Worm (Caenorhabditis elegans) whole organism, early embryonic: ENCODE results near the gene F55A4.3.
A peak's percentile ranks its signal among the peaks of the same experiment; 100 is the strongest.

ENCODE experiments used
- B0310.2 ChIP-seq: sonication (generic microtip); optimal IDR thresholded peaks from 2 replicates; lab custom pipeline; 2016; ENCODE audit warnings: mild to moderate bottlenecking, missing genetic modification characterization, missing compliant biosample characterization
- F13C5.2 ChIP-seq: sonication (generic microtip); optimal IDR thresholded peaks from 2 replicates; lab custom pipeline; 2017; ENCODE audit warnings: mild to moderate bottlenecking, missing genetic modification characterization, inconsistent platforms, missing compliant biosample characterization
- aly-1 ChIP-seq: sonication (generic microtip); optimal IDR thresholded peaks from 2 replicates; lab custom pipeline; 2016; ENCODE audit warnings: missing genetic modification characterization, missing compliant biosample characterization
- ama-1 ChIP-seq: fragments of 150-350 bp; optimal IDR thresholded peaks from 2 replicates; lab custom pipeline; 2014
- ceh-13 ChIP-seq: fragments of 200-800 bp; sonication (Bioruptor generic); optimal IDR thresholded peaks from 2 replicates; lab custom pipeline; 2018; ENCODE audit warnings: mild to moderate bottlenecking, missing genetic modification characterization, missing compliant biosample characterization
- ceh-36 ChIP-seq: sonication (generic microtip); optimal IDR thresholded peaks from 2 replicates; lab custom pipeline; 2016; ENCODE audit warnings: missing genetic modification characterization, inconsistent platforms, missing compliant biosample characterization
- ets-7 ChIP-seq: sonication (generic microtip); optimal IDR thresholded peaks from 2 replicates; lab custom pipeline; 2016; ENCODE audit warnings: missing genotype, missing genetic modification characterization, missing compliant biosample characterization
- flt-1 ChIP-seq: fragments of 200-800 bp; sonication (Bioruptor generic); IDR thresholded peaks from 2 replicates; pipeline ENCODE4 v1.3.6; 2022; ENCODE audit warnings: missing genetic modification characterization, missing compliant biosample characterization
- hmbx-1 ChIP-seq: sonication (generic microtip); optimal IDR thresholded peaks from 2 replicates; lab custom pipeline; 2016; ENCODE audit warnings: mild to moderate bottlenecking, missing genetic modification characterization, missing compliant biosample characterization
- hmg-4 ChIP-seq: fragments of 200-800 bp; sonication (Bioruptor generic); optimal IDR thresholded peaks from 2 replicates; lab custom pipeline; 2018; ENCODE audit warnings: mild to moderate bottlenecking, missing genetic modification characterization, missing compliant biosample characterization
- hnd-1 ChIP-seq: sonication (generic microtip); optimal IDR thresholded peaks from 2 replicates; lab custom pipeline; 2016; ENCODE audit warnings: missing genetic modification characterization, missing compliant biosample characterization
- pes-1 ChIP-seq: fragments of 200-800 bp; sonication (Bioruptor generic); IDR thresholded peaks from 2 replicates; pipeline ENCODE4 v1.3.6; 2022; ENCODE audit warnings: missing genetic modification reagents, missing genetic modification characterization, missing compliant biosample characterization
- scrt-1 ChIP-seq: fragments of 200-800 bp; sonication (Bioruptor generic); IDR thresholded peaks from 2 replicates; pipeline ENCODE4 v1.3.6; 2022; ENCODE audit warnings: missing genetic modification characterization, missing compliant biosample characterization
- sea-1 ChIP-seq: fragments of 200-800 bp; sonication (Bioruptor generic); conservative IDR thresholded peaks from 2 replicates; pipeline ENCODE4 v1.3.6; 2022; ENCODE audit warnings: missing genetic modification characterization, missing compliant biosample characterization
- tbx-11 ChIP-seq: fragments of 200-800 bp; sonication (Bioruptor generic); IDR thresholded peaks from 2 replicates; pipeline ENCODE4 v1.3.6; 2022; ENCODE audit warnings: missing genetic modification characterization, missing compliant biosample characterization
- tbx-37 ChIP-seq: fragments of 200-800 bp; sonication (Bioruptor generic); conservative IDR thresholded peaks from 2 replicates; pipeline ENCODE4 v1.3.6; 2022; ENCODE audit warnings: missing genetic modification reagents, missing genetic modification characterization, missing compliant biosample characterization
- tra-4 ChIP-seq: sonication (generic microtip); optimal IDR thresholded peaks from 2 replicates; lab custom pipeline; 2017; ENCODE audit warnings: missing genetic modification characterization, missing compliant biosample characterization

F55A4.3 gene

DNA sequence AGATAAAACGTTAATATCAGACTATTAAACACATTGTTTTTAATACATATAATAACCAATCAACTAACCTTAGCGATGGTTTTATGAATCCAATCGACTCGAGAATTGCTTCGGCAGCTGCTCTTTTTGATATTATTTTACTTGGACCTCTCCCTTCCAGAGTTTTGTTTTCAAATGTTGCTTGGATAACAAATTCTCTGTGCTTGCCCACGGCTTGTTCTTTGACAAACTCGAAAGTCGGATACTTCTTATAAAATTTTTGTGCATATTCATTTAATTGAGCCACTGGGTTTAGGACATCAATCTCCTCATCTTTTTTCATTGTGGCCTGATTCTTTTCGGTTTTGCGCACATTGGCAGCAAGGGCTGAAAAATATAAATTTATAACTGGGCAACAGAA is at the start of gene F55A4.3:
TSS of gene F55A4.3 (minus strand) at position 101 of the 400 bp plus-strand sequence.
- TF ChIP-seq ets-7 (tag; lab: Kevin White, UChicago), result no peak
- TF ChIP-seq hmbx-1 (tag; lab: Kevin White, UChicago), result no peak
- TF ChIP-seq ceh-13 (GFP tag; lab: Kevin White, UChicago), result no peak
- no peak for TF ChIP-seq pes-1 (GFP tag; lab: Robert Waterston, UW)
- no peak for TF ChIP-seq flt-1 (GFP tag; lab: Robert Waterston, UW)
- no peak for TF ChIP-seq ceh-36 (tag; lab: Kevin White, UChicago)

DNA sequence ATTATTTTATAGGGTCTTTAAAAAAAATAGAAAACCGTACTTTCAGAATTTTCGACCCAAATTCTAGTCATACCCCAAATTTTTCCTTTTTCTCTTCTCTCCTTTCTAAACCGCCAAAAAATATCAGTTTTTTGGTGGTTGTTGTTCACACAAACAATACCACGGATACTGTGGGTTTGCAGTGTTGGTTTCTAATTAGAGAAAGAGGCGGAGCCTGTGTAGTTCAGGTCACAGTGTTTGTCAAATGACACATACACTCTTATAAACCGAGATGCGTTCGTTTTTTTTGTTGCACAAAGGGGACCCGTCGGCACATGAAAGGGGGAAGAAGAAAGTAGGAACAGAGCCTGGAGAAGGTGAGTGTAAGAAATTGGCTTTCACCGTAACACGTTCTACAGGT is 47.2 kb upstream of the F55A4.3 start, which contains the start of gene lim-6:
TSS of gene lim-6 (plus strand) at position 301 of the 400 bp plus-strand sequence.
- no peak for TF ChIP-seq ceh-13 (GFP tag; lab: Kevin White, UChicago)
- no peak for TF ChIP-seq flt-1 (GFP tag; lab: Robert Waterston, UW)
- no peak for TF ChIP-seq ama-1 (lab: Kevin White, UChicago)
- TF ChIP-seq tra-4, result no peak
- TF ChIP-seq tbx-37 (GFP tag; lab: Robert Waterston, UW), result no peak
- no peak for TF ChIP-seq B0310.2
- no peak for TF ChIP-seq scrt-1 (GFP tag; lab: Robert Waterston, UW)
- TF ChIP-seq aly-1 (tag; lab: Kevin White, UChicago), result no peak
- TF ChIP-seq hmbx-1 (tag; lab: Kevin White, UChicago), result no peak
- no peak for TF ChIP-seq pes-1 (GFP tag; lab: Robert Waterston, UW)
- no peak for TF ChIP-seq hmg-4

DNA sequence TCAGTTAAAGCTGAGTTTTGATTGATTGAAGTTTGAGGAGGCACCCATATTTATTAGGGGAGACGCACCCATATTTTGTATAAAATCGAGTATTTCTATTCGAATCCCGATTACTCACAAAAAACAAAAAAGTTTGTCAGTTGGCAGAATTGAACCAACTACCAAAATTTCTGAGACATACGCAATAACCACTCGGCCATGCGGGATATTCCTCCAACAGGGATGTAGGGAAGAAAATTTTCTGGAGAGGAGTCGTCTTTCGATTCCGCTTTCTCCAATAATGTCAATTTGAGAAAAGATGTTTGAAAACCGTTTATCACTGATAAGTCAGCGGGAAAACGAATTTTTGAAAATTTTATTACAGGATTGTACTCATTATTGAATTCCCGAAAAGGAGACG is 45.7 kb upstream of the F55A4.3 start:
- peak; percentile 48; the same call in 1 of the 2 replicates for TF ChIP-seq tbx-37 (GFP tag; lab: Robert Waterston, UW)

DNA sequence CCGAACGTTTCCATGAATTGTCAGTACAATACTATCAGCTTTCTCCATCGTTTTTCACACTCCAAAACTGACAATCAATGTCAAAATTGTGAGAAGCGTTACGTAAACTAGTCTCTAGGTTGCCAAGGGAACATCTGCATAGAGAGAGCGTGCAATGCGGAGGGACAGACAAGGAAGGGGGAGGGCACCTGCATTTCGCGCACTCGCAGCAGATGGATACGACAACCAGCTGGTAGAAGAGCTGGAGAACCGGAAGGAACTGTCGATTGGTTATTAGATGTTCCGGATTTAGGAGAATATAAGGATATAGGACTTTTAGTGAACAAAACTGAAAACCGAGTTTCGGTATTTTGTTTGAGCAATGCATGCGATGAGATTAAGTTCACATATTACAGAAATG is 44.1 kb upstream of the F55A4.3 start, which contains the start of gene mksr-1:
TSS of gene mksr-1 (minus strand) at position 144 of the 400 bp plus-strand sequence.
- TF ChIP-seq tra-4 (no peak), ets-7 (tag; lab: Kevin White, UChicago) (peak; percentile 78)

DNA sequence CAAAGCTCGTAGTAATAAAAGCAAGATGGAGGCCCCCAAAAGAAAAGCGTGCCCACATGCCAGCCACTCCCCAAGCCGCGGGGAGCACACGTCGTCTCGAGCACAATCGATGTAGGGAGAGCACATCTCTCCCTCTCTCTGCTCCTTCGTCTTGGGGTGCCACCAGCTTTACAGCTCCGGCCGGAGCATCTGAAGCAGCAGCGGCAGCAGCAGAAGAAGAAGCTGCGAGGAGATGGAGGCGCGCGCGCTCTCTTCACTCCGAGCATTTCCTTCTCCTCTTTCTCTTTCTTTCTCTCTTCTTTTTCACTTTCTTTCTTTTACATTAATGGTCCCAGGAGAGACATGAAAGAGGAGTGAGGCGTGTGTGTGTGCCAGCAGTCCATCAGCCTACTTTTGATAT is 39.2 kb upstream of the F55A4.3 start:
- TF ChIP-seq hmg-4, result peak; percentile 40
- TF ChIP-seq ceh-13 (GFP tag; lab: Kevin White, UChicago), result no peak
- TF ChIP-seq hmbx-1 (tag; lab: Kevin White, UChicago), result no peak
- TF ChIP-seq scrt-1 (GFP tag; lab: Robert Waterston, UW), result no peak
- peak; percentile 45 for TF ChIP-seq F13C5.2 (tag; lab: Kevin White, UChicago)
- TF ChIP-seq hnd-1, result no peak
- no peak for TF ChIP-seq ets-7 (tag; lab: Kevin White, UChicago)
- TF ChIP-seq sea-1 (GFP tag; lab: Robert Waterston, UW), result no peak

DNA sequence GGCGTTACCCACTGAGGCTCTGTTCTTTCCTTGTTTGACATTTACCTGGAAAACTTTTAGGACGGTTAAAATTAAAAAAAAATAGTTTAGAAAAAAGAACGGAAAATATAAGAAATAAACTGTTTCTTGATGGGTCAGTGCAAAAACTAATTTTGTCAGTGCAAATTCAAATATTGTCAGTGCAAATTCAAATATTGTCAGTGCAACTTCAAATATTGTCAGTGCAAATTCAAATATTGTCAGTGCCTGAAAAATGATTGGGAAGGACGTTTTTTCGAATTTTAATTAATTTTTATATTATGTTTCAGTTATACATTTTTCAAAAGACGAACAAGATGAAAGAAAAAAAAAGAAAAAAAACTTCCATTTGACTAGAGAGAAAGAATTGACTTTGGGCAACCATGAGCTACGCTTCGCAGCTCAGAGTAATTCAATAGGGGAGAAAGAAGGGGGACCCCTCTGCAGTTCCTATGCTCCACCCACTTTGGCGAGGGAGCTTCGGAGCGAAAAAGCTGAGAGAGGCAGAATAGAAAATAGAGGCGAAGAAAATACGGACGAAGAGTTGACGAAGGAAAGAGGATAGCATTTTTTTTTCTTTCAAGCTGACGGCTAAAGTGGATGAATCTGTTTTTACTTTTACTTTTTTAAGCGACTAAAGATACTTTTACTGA is 37.6 kb upstream of the F55A4.3 start, which contains the start of gene unc-1:
TSS of gene unc-1 (minus strand) at position 51 of the 671 bp plus-strand sequence.
- TF ChIP-seq tbx-37 (GFP tag; lab: Robert Waterston, UW), result no peak
- 0 out of 2 replicates have a peak, but pooled peaks have one; percentile 20 for TF ChIP-seq scrt-1 (GFP tag; lab: Robert Waterston, UW)

DNA sequence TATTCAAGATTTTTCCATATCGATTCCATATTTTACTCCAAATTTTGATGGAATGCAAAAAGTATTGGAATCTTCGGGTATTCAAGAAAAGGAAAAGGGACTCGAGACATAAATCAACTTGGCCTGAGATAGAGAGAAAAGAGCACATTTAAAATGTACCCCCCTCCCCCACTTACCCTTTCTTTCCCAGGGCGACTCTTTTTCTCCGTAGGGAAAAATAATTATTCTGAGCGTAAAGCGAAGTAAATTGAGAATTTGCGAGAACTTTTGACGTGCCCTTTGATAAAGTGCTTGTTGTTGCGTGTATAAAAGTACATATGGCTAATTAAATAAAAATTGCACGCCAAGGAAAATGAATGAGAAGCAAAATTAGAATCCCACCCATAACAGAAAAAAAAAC is 35.8 kb upstream of the F55A4.3 start:
- TF ChIP-seq hmg-4 (no peak), tbx-11 (GFP tag; lab: Robert Waterston, UW) (no peak), aly-1 (tag; lab: Kevin White, UChicago) (no peak), sea-1 (GFP tag; lab: Robert Waterston, UW) (no peak), flt-1 (GFP tag; lab: Robert Waterston, UW) (no peak), tbx-37 (GFP tag; lab: Robert Waterston, UW) (no peak), ceh-36 (tag; lab: Kevin White, UChicago) (no peak), B0310.2 (no peak), hnd-1 (no peak), ets-7 (tag; lab: Kevin White, UChicago) (no peak), hmbx-1 (tag; lab: Kevin White, UChicago) (no peak), F13C5.2 (tag; lab: Kevin White, UChicago) (no peak)

DNA sequence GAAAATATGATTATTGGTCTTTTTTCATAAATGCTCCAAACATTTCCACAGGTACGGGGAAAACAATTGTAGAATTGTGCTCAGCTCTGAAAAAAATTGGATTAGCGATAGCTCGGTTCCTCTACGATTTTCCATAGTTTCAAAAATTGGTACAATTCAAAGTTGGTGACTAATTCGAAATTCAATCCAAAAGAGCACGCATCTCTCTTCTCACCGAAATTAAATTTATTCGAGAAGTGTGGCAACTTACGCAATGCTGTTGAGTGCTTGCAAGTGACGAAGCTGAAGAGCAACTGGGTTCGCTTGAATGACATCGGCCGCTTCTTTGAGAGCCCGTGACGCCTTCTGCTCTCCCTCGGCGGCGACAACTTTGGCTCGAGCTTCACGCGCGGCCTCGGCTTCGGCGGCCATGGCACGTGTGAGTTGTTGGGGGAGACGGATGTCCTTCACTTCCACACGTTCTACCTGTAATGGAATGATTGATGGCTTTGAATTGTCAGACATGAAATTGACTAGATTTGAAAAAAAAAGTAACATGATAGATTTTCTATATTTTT is 33.0 kb upstream of the F55A4.3 start:
- TF ChIP-seq hmbx-1 (tag; lab: Kevin White, UChicago), result no peak
- TF ChIP-seq ama-1 (lab: Kevin White, UChicago), result no peak
- no peak for TF ChIP-seq scrt-1 (GFP tag; lab: Robert Waterston, UW)
- TF ChIP-seq tra-4, result no peak
- no peak for TF ChIP-seq aly-1 (tag; lab: Kevin White, UChicago)
- TF ChIP-seq F13C5.2 (tag; lab: Kevin White, UChicago), result no peak
- no peak for TF ChIP-seq sea-1 (GFP tag; lab: Robert Waterston, UW)

DNA sequence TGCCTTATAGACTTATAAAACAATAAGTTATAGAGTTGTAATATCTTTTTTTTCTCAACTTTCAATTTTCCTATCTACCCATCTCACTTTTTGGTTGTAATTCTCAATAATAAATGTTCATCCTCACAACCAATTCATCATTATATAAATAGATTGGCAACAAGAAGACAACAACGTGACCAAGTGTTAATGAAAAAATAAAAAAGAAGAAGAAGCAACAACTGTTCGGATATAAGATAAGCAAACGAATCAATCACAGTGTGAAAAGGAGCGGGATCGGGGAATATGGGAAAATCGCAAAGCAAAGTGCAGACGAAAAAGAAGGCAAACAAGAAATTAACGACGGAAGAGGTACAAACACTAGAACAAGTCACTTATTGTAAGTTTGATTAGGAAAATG is 29.0 kb upstream of the F55A4.3 start, which contains the start of gene ncs-3:
TSS of gene ncs-3 (plus strand) at position 153 of the 400 bp plus-strand sequence.
- no peak for TF ChIP-seq ets-7 (tag; lab: Kevin White, UChicago)
- TF ChIP-seq scrt-1 (GFP tag; lab: Robert Waterston, UW), result no peak
- TF ChIP-seq pes-1 (GFP tag; lab: Robert Waterston, UW), result no peak
- no peak for TF ChIP-seq flt-1 (GFP tag; lab: Robert Waterston, UW)
- TF ChIP-seq tbx-11 (GFP tag; lab: Robert Waterston, UW), result no peak
- TF ChIP-seq B0310.2, result no peak
- no peak for TF ChIP-seq hmbx-1 (tag; lab: Kevin White, UChicago)
- no peak for TF ChIP-seq ceh-13 (GFP tag; lab: Kevin White, UChicago)
- TF ChIP-seq ceh-36 (tag; lab: Kevin White, UChicago), result no peak
- no peak for TF ChIP-seq aly-1 (tag; lab: Kevin White, UChicago)
- no peak for TF ChIP-seq tra-4
- no peak for TF ChIP-seq tbx-37 (GFP tag; lab: Robert Waterston, UW)
